Worm (Caenorhabditis elegans): ENCODE data around the gene C04A11.1.

DNA sequence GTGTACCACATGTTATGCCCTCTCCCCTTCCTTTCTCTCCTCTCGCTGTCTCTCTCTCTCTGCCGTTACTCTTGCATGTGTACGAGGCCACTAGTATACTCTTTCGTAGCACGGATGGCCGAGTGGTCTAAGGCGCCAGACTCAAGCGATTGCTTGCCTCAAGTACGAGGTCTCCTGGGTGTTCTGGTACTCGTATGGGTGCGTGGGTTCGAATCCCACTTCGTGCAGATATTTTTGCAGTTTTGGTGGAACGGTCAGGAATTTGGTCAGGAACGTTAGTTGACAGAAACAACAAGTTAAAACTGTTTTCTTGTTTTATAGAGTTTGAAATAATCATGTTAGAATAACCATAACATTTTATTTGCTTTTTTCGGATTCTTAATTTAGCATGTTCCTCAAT is 5.1 kb downstream of the C04A11.1 start:
- peak; percentile 100 for TF ChIP-seq tab-1 (GFP tag; IDR thresholded peaks at IDR 0.05)
- TF ChIP-seq med-1 (GFP tag; optimal IDR thresholded peaks at IDR 0.05; ENCODE audit: insufficient read depth), result peak; percentile 86

Data from whole organism, midembryonic.